Fruit fly (Drosophila melanogaster): ENCODE results near the gene CG32071.

- TF ChIP-seq psq (optimal IDR thresholded peaks at IDR 0.05) (no peak), usp (GFP tag; optimal IDR thresholded peaks at IDR 0.05) (no peak)
Measured at dm6 chr3L:11119396-11119900, 15.8 kb upstream of the CG32071 start.

Data from whole organism.